Worm (Caenorhabditis elegans) whole organism, late embryonic: ENCODE data around the gene C46G7.2.
A peak's percentile ranks its signal among the peaks of the same experiment; 100 is the strongest.

Experiments
- C08G9.2 ChIP-seq: sonication (generic microtip); optimal IDR thresholded peaks from 2 replicates; lab custom pipeline; 2016; ENCODE audit warnings: mild to moderate bottlenecking, missing genetic modification characterization, moderate library complexity, missing compliant biosample characterization
- F13H6.1 ChIP-seq: sonication (generic microtip); optimal IDR thresholded peaks from 2 replicates; lab custom pipeline; 2016; ENCODE audit warnings: missing genetic modification characterization, missing compliant biosample characterization
- K02D7.2 ChIP-seq: sonication (generic microtip); optimal IDR thresholded peaks from 2 replicates; lab custom pipeline; 2017; ENCODE audit warnings: mild to moderate bottlenecking, missing genetic modification characterization, missing compliant biosample characterization
- T23F11.4 ChIP-seq: fragments of 200-800 bp; sonication (Bioruptor generic); optimal IDR thresholded peaks from 2 replicates; lab custom pipeline; 2018; ENCODE audit warnings: mild to moderate bottlenecking, missing genetic modification characterization, missing compliant biosample characterization
- Y22D7AL.16 ChIP-seq: sonication (generic microtip); optimal IDR thresholded peaks from 2 replicates; lab custom pipeline; 2016; ENCODE audit warnings: missing genetic modification characterization, missing compliant biosample characterization
- ahr-1 ChIP-seq: sonication (generic microtip); optimal IDR thresholded peaks from 2 replicates; lab custom pipeline; 2016; ENCODE audit warnings: missing genetic modification characterization, missing compliant biosample characterization
- ama-1 ChIP-seq: fragments of 150-350 bp; optimal IDR thresholded peaks from 2 replicates; lab custom pipeline; 2014
- ceh-14 ChIP-seq: sonication (generic microtip); optimal IDR thresholded peaks from 2 replicates; lab custom pipeline; 2016; ENCODE audit warnings: missing genotype, missing genetic modification characterization, missing compliant biosample characterization
- ceh-18 ChIP-seq: sonication (generic microtip); optimal IDR thresholded peaks from 2 replicates; lab custom pipeline; 2016; ENCODE audit warnings: missing genetic modification characterization, missing compliant biosample characterization
- ceh-24 ChIP-seq: sonication (generic microtip); optimal IDR thresholded peaks from 2 replicates; lab custom pipeline; 2016; ENCODE audit warnings: mild to moderate bottlenecking, missing genetic modification characterization, missing compliant biosample characterization
- ceh-30 ChIP-seq: fragments of 150-350 bp; optimal IDR thresholded peaks from 2 replicates; lab custom pipeline; 2014; ENCODE audit warnings: missing biosample characterization, missing genetic modification characterization
- ceh-31 ChIP-seq: sonication (generic microtip); optimal IDR thresholded peaks from 2 replicates; lab custom pipeline; 2016; ENCODE audit warnings: missing genetic modification characterization, missing compliant biosample characterization
- ceh-34 ChIP-seq: sonication (generic microtip); optimal IDR thresholded peaks from 2 replicates; lab custom pipeline; 2016; ENCODE audit warnings: mild to moderate bottlenecking, missing genetic modification characterization, missing compliant biosample characterization
- che-1 ChIP-seq: sonication (generic microtip); optimal IDR thresholded peaks from 2 replicates; lab custom pipeline; 2016; ENCODE audit warnings: mild to moderate bottlenecking, missing genetic modification characterization, missing compliant biosample characterization
- dve-1 ChIP-seq: sonication (generic microtip); optimal IDR thresholded peaks from 2 replicates; lab custom pipeline; 2017; ENCODE audit warnings: antibody characterized with exemption, mild to moderate bottlenecking, missing genetic modification characterization, missing compliant biosample characterization
- elt-2 ChIP-seq: sonication (generic microtip); optimal IDR thresholded peaks from 2 replicates; lab custom pipeline; 2016; ENCODE audit warnings: missing genetic modification reagents, missing genetic modification characterization, missing compliant biosample characterization
- ets-4 ChIP-seq: sonication (generic microtip); optimal IDR thresholded peaks from 2 replicates; lab custom pipeline; 2016; ENCODE audit warnings: missing genetic modification characterization, missing compliant biosample characterization
- eyg-1 ChIP-seq: sonication (generic microtip); optimal IDR thresholded peaks from 2 replicates; lab custom pipeline; 2016; ENCODE audit warnings: missing genotype, missing genetic modification characterization, missing compliant biosample characterization
- fax-1 ChIP-seq: sonication (generic microtip); optimal IDR thresholded peaks from 2 replicates; lab custom pipeline; 2016; ENCODE audit warnings: missing genotype, missing genetic modification characterization, missing compliant biosample characterization
- fkh-10 ChIP-seq: fragments of 150-350 bp; optimal IDR thresholded peaks from 2 replicates; lab custom pipeline; 2014; ENCODE audit warnings: missing biosample characterization, missing genetic modification reagents, missing genetic modification characterization
- fkh-6 ChIP-seq: sonication (generic microtip); optimal IDR thresholded peaks from 2 replicates; lab custom pipeline; 2016; ENCODE audit warnings: missing genetic modification characterization, missing compliant biosample characterization
- gmeb-2 ChIP-seq: sonication (generic microtip); optimal IDR thresholded peaks from 2 replicates; lab custom pipeline; 2016; ENCODE audit warnings: missing genetic modification characterization, inconsistent platforms, missing compliant biosample characterization
- hlh-13 ChIP-seq: fragments of 200-800 bp; sonication (Bioruptor generic); optimal IDR thresholded peaks from 2 replicates; lab custom pipeline; 2018; ENCODE audit warnings: mild to moderate bottlenecking, missing genetic modification characterization, missing compliant biosample characterization
- hlh-30 ChIP-seq: sonication (generic microtip); optimal IDR thresholded peaks from 2 replicates; lab custom pipeline; 2017; ENCODE audit warnings: antibody characterized with exemption, missing genetic modification characterization, missing compliant biosample characterization; ENCODE audit not compliant: insufficient read depth
- hlh-6 ChIP-seq: sonication (generic microtip); optimal IDR thresholded peaks from 2 replicates; lab custom pipeline; 2016; ENCODE audit warnings: missing genotype, missing genetic modification characterization, missing compliant biosample characterization
- madf-2 ChIP-seq: sonication (generic microtip); optimal IDR thresholded peaks from 2 replicates; lab custom pipeline; 2017; ENCODE audit warnings: missing genetic modification characterization, missing compliant biosample characterization
- mec-3 ChIP-seq: sonication (generic microtip); optimal IDR thresholded peaks from 2 replicates; lab custom pipeline; 2016; ENCODE audit warnings: borderline replicate concordance, missing genetic modification characterization, missing compliant biosample characterization
- nfya-1 ChIP-seq: sonication (generic microtip); optimal IDR thresholded peaks from 2 replicates; lab custom pipeline; 2017; ENCODE audit warnings: missing genetic modification characterization, mild to moderate bottlenecking, missing compliant biosample characterization, antibody characterized with exemption, moderate library complexity
- nhr-11 ChIP-seq: fragments of 150-350 bp; optimal IDR thresholded peaks from 2 replicates; lab custom pipeline; 2014; ENCODE audit warnings: missing biosample characterization, missing genetic modification characterization
- pag-3 ChIP-seq: sonication (generic microtip); optimal IDR thresholded peaks from 2 replicates; lab custom pipeline; 2016; ENCODE audit warnings: missing compliant biosample characterization, missing genetic modification characterization, borderline replicate concordance
- pat-9 ChIP-seq: fragments of 200-800 bp; sonication (Bioruptor generic); optimal IDR thresholded peaks from 2 replicates; lab custom pipeline; 2018; ENCODE audit warnings: mild to moderate bottlenecking, missing genetic modification characterization, moderate library complexity, missing compliant biosample characterization
- pha-4 ChIP-seq: fragments of 150-350 bp; optimal IDR thresholded peaks from 2 replicates; lab custom pipeline; 2018; ENCODE audit warnings: missing biosample characterization, missing genetic modification reagents, missing genetic modification characterization
- pros-1 ChIP-seq: fragments of 150-350 bp; optimal IDR thresholded peaks from 2 replicates; lab custom pipeline; 2014; ENCODE audit warnings: missing biosample characterization, missing genetic modification reagents, missing genetic modification characterization
- rnt-1 ChIP-seq: sonication (generic microtip); optimal IDR thresholded peaks from 2 replicates; lab custom pipeline; 2016; ENCODE audit warnings: missing genetic modification characterization, missing compliant biosample characterization
- sox-2 ChIP-seq: fragments of 200-800 bp; sonication (Bioruptor generic); IDR thresholded peaks from 2 replicates; pipeline ENCODE4 v1.3.6; 2022; ENCODE audit warnings: missing genetic modification reagents, missing genetic modification characterization, missing compliant biosample characterization
- syd-9 ChIP-seq: sonication (generic microtip); optimal IDR thresholded peaks from 2 replicates; lab custom pipeline; 2016; ENCODE audit warnings: mild to moderate bottlenecking, missing genetic modification characterization, moderate library complexity, missing compliant biosample characterization
- tbx-2 ChIP-seq: sonication (generic microtip); optimal IDR thresholded peaks from 2 replicates; lab custom pipeline; 2016; ENCODE audit warnings: missing genetic modification characterization, missing compliant biosample characterization
- ttx-3 ChIP-seq: sonication (generic microtip); optimal IDR thresholded peaks from 2 replicates; lab custom pipeline; 2016; ENCODE audit warnings: missing genetic modification reagents, missing genetic modification characterization, missing compliant biosample characterization
- unc-3 ChIP-seq, 2 experiments: fragments of 200-800 bp in 1 of 2; sonication (Bioruptor generic) in 1 of 2; sonication (generic microtip) in 1 of 2; conservative IDR thresholded peaks in 1 of 2; optimal IDR thresholded peaks in 1 of 2; 2 replicates each; pipeline versions ENCODE4 v1.3.6 to Lab custom; 2016 to 2022; ENCODE audit warnings: missing compliant biosample characterization in 2 of 2, missing genetic modification characterization in 2 of 2, missing genetic modification reagents in 1 of 2
- unc-42 ChIP-seq: sonication (generic microtip); optimal IDR thresholded peaks from 2 replicates; lab custom pipeline; 2016; ENCODE audit warnings: missing genotype, missing genetic modification characterization, missing compliant biosample characterization
- ztf-16 ChIP-seq: sonication (generic microtip); optimal IDR thresholded peaks from 2 replicates; lab custom pipeline; 2017; ENCODE audit warnings: missing genetic modification characterization, missing compliant biosample characterization

Gene C46G7.2

DNA sequence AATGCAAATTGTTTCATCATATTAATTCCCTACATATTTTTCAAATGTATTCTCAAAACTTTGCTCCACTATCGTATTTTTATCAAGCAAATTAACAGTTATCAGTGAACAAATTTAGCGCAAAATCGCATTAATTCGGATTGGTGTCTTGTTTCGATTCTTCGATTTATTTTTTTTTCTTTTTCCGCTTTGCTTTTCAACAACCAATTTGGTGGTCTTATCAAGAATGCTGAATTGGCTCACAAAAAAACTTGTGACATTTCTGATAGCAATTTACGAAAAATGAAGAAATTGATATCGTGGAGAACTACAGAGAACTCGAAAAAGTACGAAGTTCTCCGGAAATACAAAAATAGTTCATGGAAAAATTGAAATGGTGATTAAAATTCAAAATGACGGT lies 33.5 kb downstream of the C46G7.2 start:
- no peak for TF ChIP-seq pros-1
- peak; percentile 20 for TF ChIP-seq elt-2 (tag; lab: Kevin White, UChicago)

DNA sequence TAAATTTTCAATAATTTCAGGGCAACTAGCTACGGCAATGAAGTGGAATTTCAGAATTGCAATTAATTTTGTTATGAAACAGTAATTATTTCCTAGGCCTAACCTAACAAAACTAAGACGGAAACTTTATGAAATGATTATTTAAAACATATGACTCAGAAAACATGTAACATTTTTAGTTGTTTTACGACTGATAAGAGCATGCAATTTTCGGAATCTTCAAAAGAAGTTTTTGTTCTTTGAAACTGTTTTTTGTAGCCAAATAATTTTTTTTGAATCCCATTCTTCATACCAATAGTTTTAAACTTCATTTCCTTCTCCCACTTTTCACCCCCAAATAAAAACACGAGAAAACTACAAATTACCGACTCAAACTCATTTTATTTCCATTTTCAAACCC lies 34.1 kb downstream of the C46G7.2 start:
- no peak for TF ChIP-seq tbx-2 (tag; lab: Kevin White, UChicago)
- TF ChIP-seq fkh-6 (tag; lab: Kevin White, UChicago) = no peak
- TF ChIP-seq hlh-13 (GFP tag; lab: Kevin White, UChicago) = no peak

DNA sequence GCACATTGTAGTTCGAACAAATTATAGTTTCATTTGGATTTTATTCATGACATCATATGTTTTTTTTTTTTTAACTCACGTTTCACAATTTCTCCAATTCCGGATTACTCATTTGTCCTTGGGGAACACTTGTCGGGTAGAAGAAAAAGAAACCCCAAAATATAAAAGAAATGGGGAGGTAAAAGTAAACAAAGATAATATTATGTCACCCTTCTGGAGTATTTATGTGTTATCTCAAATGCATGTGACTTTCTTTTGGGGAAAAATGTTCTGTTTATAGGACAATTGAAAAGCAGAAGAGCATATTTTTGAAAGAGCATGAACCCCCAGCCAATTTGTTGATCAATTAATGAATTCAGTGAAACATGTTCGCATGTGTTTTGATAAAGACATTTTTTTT lies 36.9 kb downstream of the C46G7.2 start:
- TF ChIP-seq mec-3 (tag; lab: Kevin White, UChicago) (no peak), ttx-3 (tag; lab: Kevin White, UChicago) (no peak), elt-2 (tag; lab: Kevin White, UChicago) (peak; percentile 15), T23F11.4 (no peak), syd-9 (tag; lab: Kevin White, UChicago) (no peak), nhr-11 (no peak)

DNA sequence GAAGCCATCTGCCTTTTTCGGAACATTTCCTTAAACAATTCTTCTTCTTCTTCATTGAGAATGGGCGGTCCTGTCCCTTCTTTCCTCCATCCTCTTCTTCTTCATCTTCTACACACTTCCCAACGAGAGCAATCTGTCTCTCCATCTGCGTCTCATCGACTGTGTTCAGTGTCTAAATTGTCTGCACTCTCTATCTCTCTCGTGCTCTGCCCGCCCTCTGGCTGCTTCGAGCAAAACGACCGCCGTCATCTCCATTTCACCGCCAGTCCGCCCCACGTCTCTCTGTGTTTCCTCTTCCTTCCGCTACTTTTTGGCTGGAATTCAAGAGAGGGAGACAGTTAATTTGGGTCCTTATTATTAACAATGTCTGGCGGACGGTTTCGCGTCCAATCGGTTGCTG lies 38.4 kb downstream of the C46G7.2 start:
- TF ChIP-seq ceh-31 (tag; lab: Kevin White, UChicago) (peak; percentile 23), nhr-11 (no peak), F13H6.1 (tag; lab: Kevin White, UChicago) (no peak), rnt-1 (tag; lab: Kevin White, UChicago) (no peak), ets-4 (tag; lab: Kevin White, UChicago) (no peak), unc-3 (GFP tag; conservative IDR thresholded peaks at IDR 0.05; lab: Robert Waterston, UW) (no peak), unc-3 (tag; optimal IDR thresholded peaks at IDR 0.05; lab: Kevin White, UChicago) (no peak), ceh-34 (peak; percentile 47), nfya-1 (peak; percentile 38), che-1 (tag; lab: Kevin White, UChicago) (no peak), ceh-18 (tag; lab: Kevin White, UChicago) (peak; percentile 11), dve-1 (tag; lab: Kevin White, UChicago) (no peak), ama-1 (lab: Kevin White, UChicago) (no peak), K02D7.2 (tag; lab: Kevin White, UChicago) (no peak), eyg-1 (tag; lab: Kevin White, UChicago) (no peak), ahr-1 (no peak), unc-42 (tag; lab: Kevin White, UChicago) (no peak), hlh-30 (no peak), pat-9 (tag; lab: Kevin White, UChicago) (no peak), Y22D7AL.16 (tag; lab: Kevin White, UChicago) (no peak), hlh-6 (no peak), ceh-14 (no peak), pag-3 (tag; lab: Kevin White, UChicago) (no peak), fax-1 (tag; lab: Kevin White, UChicago) (no peak), C08G9.2 (no peak), fkh-10 (GFP tag; lab: Kevin White, UChicago) (no peak), gmeb-2 (no peak), pros-1 (no peak), ceh-30 (no peak), ztf-16 (tag; lab: Kevin White, UChicago) (no peak), tbx-2 (tag; lab: Kevin White, UChicago) (no peak), ceh-24 (no peak), madf-2 (tag; lab: Kevin White, UChicago) (no peak), pha-4 (tag; lab: Kevin White, UChicago) (no peak), sox-2 (GFP tag; lab: Robert Waterston, UW) (no peak)
